Worm (Caenorhabditis elegans) whole organism, L1 larva: ENCODE measurements around the gene F22H10.6.
A peak's percentile ranks its signal among the peaks of the same experiment; 100 is the strongest.

Experiments used
- C16A3.4 ChIP-seq: fragments of 150-350 bp; optimal IDR thresholded peaks from 2 replicates; lab custom pipeline; 2014; ENCODE audit warnings: missing biosample characterization, missing genetic modification characterization
- C34B4.2 ChIP-seq: sonication (generic microtip); optimal IDR thresholded peaks from 2 replicates; lab custom pipeline; 2017; ENCODE audit warnings: mild to moderate bottlenecking, missing genetic modification characterization, missing compliant biosample characterization
- F16B12.6 ChIP-seq: fragments of 150-350 bp; optimal IDR thresholded peaks from 2 replicates; lab custom pipeline; 2014; ENCODE audit warnings: missing biosample characterization, missing genetic modification characterization
- Y116A8C.19 ChIP-seq: sonication (generic microtip); optimal IDR thresholded peaks from 2 replicates; lab custom pipeline; 2016; ENCODE audit warnings: missing compliant biosample characterization, missing genetic modification characterization, borderline replicate concordance
- aha-1 ChIP-seq: fragments of 150-350 bp; optimal IDR thresholded peaks from 2 replicates; lab custom pipeline; 2014; ENCODE audit warnings: missing biosample characterization, missing genetic modification characterization
- alr-1 ChIP-seq: fragments of 200-800 bp; sonication (Bioruptor generic); optimal IDR thresholded peaks from 2 replicates; lab custom pipeline; 2018; ENCODE audit warnings: borderline replicate concordance, mild to moderate bottlenecking, missing genetic modification characterization, missing compliant biosample characterization
- aly-2 ChIP-seq: fragments of 150-350 bp; optimal IDR thresholded peaks from 2 replicates; lab custom pipeline; 2014; ENCODE audit warnings: missing biosample characterization, missing genetic modification characterization
- blmp-1 ChIP-seq: fragments of 150-350 bp; optimal IDR thresholded peaks from 2 replicates; lab custom pipeline; 2014; ENCODE audit warnings: missing biosample characterization, missing genetic modification characterization
- ceh-8 ChIP-seq: fragments of 200-800 bp; sonication (Bioruptor generic); optimal IDR thresholded peaks from 2 replicates; lab custom pipeline; 2018; ENCODE audit warnings: mild to moderate bottlenecking, missing genetic modification characterization, moderate library complexity, missing compliant biosample characterization
- ceh-90 ChIP-seq: sonication (generic microtip); optimal IDR thresholded peaks from 2 replicates; lab custom pipeline; 2016; ENCODE audit warnings: missing genetic modification characterization, missing compliant biosample characterization
- dsc-1 ChIP-seq: sonication (generic microtip); optimal IDR thresholded peaks from 2 replicates; lab custom pipeline; 2016; ENCODE audit warnings: mild to moderate bottlenecking, missing genetic modification characterization, missing compliant biosample characterization
- efl-1 ChIP-seq, 4 experiments: fragments of 150-350 bp; optimal IDR thresholded peaks in 3 of 4; peaks in 1 of 4; 1 replicate in 1 of 4; 2 replicates in 3 of 4; lab custom pipeline; 2014; ENCODE audit warnings: missing biosample characterization in 2 of 4, missing genetic modification characterization in 2 of 4, missing genetic modification reagents in 2 of 4
- efl-3 ChIP-seq: fragments of 200-800 bp; sonication (Bioruptor generic); optimal IDR thresholded peaks from 2 replicates; lab custom pipeline; 2018; ENCODE audit warnings: mild to moderate bottlenecking, missing genetic modification characterization, missing compliant biosample characterization
- elt-2 ChIP-seq: sonication (generic microtip); optimal IDR thresholded peaks from 2 replicates; lab custom pipeline; 2016; ENCODE audit warnings: missing genetic modification characterization, mild to moderate bottlenecking, inconsistent platforms, missing compliant biosample characterization, missing genetic modification reagents
- irx-1 ChIP-seq: sonication (generic microtip); optimal IDR thresholded peaks from 2 replicates; lab custom pipeline; 2016; ENCODE audit warnings: missing genetic modification characterization, missing compliant biosample characterization
- isw-1 ChIP-seq: fragments of 200-800 bp; sonication (Bioruptor generic); IDR thresholded peaks from 2 replicates; pipeline ENCODE4 v1.3.6; 2022; ENCODE audit warnings: missing genetic modification characterization, missing compliant biosample characterization
- lin-14 ChIP-seq: fragments of 200-800 bp; sonication (Bioruptor generic); optimal IDR thresholded peaks from 2 replicates; lab custom pipeline; 2018; ENCODE audit warnings: mild to moderate bottlenecking, missing genetic modification characterization, moderate library complexity, missing compliant biosample characterization
- lin-15B ChIP-seq: fragments of 150-350 bp; sonication (generic microtip); optimal IDR thresholded peaks from 3 replicates; lab custom pipeline; 2014; ENCODE audit warnings: missing biosample characterization, missing genetic modification characterization
- lin-35 ChIP-seq, 2 experiments: fragments of 150-350 bp; optimal IDR thresholded peaks; 2 replicates each; lab custom pipeline; 2014; ENCODE audit warnings: missing biosample characterization in 2 of 2, missing genetic modification characterization in 2 of 2, missing genetic modification reagents in 2 of 2
- lsy-2 ChIP-seq, 2 experiments: fragments of 150-350 bp; optimal IDR thresholded peaks; 2 replicates each; lab custom pipeline; 2014; ENCODE audit warnings: missing biosample characterization in 2 of 2, missing genetic modification characterization in 2 of 2
- nhr-11 ChIP-seq: fragments of 150-350 bp; optimal IDR thresholded peaks from 2 replicates; lab custom pipeline; 2014; ENCODE audit warnings: missing biosample characterization, missing genetic modification characterization
- nhr-12 ChIP-seq: sonication (generic microtip); optimal IDR thresholded peaks from 2 replicates; lab custom pipeline; 2017; ENCODE audit warnings: missing biosample characterization, missing genetic modification characterization
- nhr-20 ChIP-seq: sonication (generic microtip); optimal IDR thresholded peaks from 2 replicates; lab custom pipeline; 2016; ENCODE audit warnings: mild to moderate bottlenecking, missing genetic modification characterization, missing compliant biosample characterization
- nhr-237 ChIP-seq: fragments of 150-350 bp; optimal IDR thresholded peaks from 2 replicates; lab custom pipeline; 2014; ENCODE audit warnings: missing biosample characterization, missing genetic modification characterization
- nhr-71 ChIP-seq: sonication (generic microtip); optimal IDR thresholded peaks from 2 replicates; lab custom pipeline; 2016; ENCODE audit warnings: mild to moderate bottlenecking, missing genetic modification characterization, moderate library complexity, missing compliant biosample characterization
- nhr-76 ChIP-seq: sonication (generic microtip); optimal IDR thresholded peaks from 2 replicates; lab custom pipeline; 2017; ENCODE audit warnings: missing biosample characterization, missing genetic modification characterization
- nhr-84 ChIP-seq: sonication (generic microtip); optimal IDR thresholded peaks from 2 replicates; lab custom pipeline; 2017; ENCODE audit warnings: missing biosample characterization, missing genetic modification characterization
- rnt-1 ChIP-seq: sonication (generic microtip); optimal IDR thresholded peaks from 2 replicates; lab custom pipeline; 2016; ENCODE audit warnings: mild to moderate bottlenecking, missing genetic modification characterization, moderate library complexity, missing compliant biosample characterization
- sptf-1 ChIP-seq: fragments of 150-350 bp; optimal IDR thresholded peaks from 2 replicates; lab custom pipeline; 2014; ENCODE audit warnings: missing biosample characterization, missing genetic modification characterization
- swsn-7 ChIP-seq: sonication (generic microtip); optimal IDR thresholded peaks from 2 replicates; lab custom pipeline; 2016; ENCODE audit warnings: missing genetic modification characterization, missing compliant biosample characterization
- unc-62 ChIP-seq: fragments of 150-350 bp; optimal IDR thresholded peaks from 2 replicates; lab custom pipeline; 2014; ENCODE audit warnings: missing biosample characterization, missing genetic modification reagents, missing genetic modification characterization
- vab-15 ChIP-seq: sonication (generic microtip); optimal IDR thresholded peaks from 2 replicates; lab custom pipeline; 2017; ENCODE audit warnings: missing genotype, mild to moderate bottlenecking, missing genetic modification characterization, missing compliant biosample characterization
- zag-1 ChIP-seq: fragments of 150-350 bp; optimal IDR thresholded peaks from 2 replicates; lab custom pipeline; 2014; ENCODE audit warnings: missing biosample characterization, missing genetic modification characterization
- ztf-4 ChIP-seq: fragments of 150-350 bp; optimal IDR thresholded peaks from 2 replicates; lab custom pipeline; 2014; ENCODE audit warnings: missing biosample characterization, missing genetic modification characterization

Gene F22H10.6

ce11 chrX:16679117-16679590, 12.0 kb downstream of the F22H10.6 start, which contains the start of gene F22H10.2:
TSS of gene F22H10.2 (plus strand) at chrX:16679540.
- TF ChIP-seq alr-1 (no peak), nhr-71 (tag; lab: Kevin White, UChicago) (peak; percentile 29), aha-1 (tag; lab: Kevin White, UChicago) (no peak), elt-2 (tag; lab: Kevin White, UChicago) (peak; percentile 6), lin-35 (GFP tag; optimal IDR thresholded peaks at IDR 0.05; lab: Kevin White, UChicago) (peak in 1 of 2 experiments; percentile 18)

- TF ChIP-seq blmp-1 (tag; lab: Kevin White, UChicago) (no peak), nhr-76 (no peak)
- TF ChIP-seq, all 84 proteins: peak for 0
Observed at ce11 chrX:16678097-16678496, 13.0 kb downstream of the F22H10.6 start.

- TF ChIP-seq nhr-84 (tag; lab: Kevin White, UChicago) (no peak), ztf-4 (tag; lab: Kevin White, UChicago) (no peak), ceh-90 (tag; lab: Kevin White, UChicago) (no peak), aha-1 (tag; lab: Kevin White, UChicago) (no peak), rnt-1 (tag; lab: Kevin White, UChicago) (no peak), Y116A8C.19 (no peak), nhr-12 (no peak), ceh-8 (no peak), efl-3 (GFP tag; lab: Kevin White, UChicago) (no peak), nhr-76 (no peak), elt-2 (tag; lab: Kevin White, UChicago) (peak; percentile 55), lin-35 (GFP tag; optimal IDR thresholded peaks at IDR 0.05; lab: Kevin White, UChicago) (peak in 1 of 2 experiments; percentile 37), sptf-1 (no peak), efl-1 (optimal IDR thresholded peaks at IDR 0.05; lab: Kevin White, UChicago) (no peak), efl-1 (GFP tag; optimal IDR thresholded peaks at IDR 0.05 in 1 of 2; lab: Kevin White, UChicago) (no peak), C34B4.2 (tag; lab: Kevin White, UChicago) (no peak), swsn-7 (tag; lab: Kevin White, UChicago) (no peak), C16A3.4 (tag; lab: Kevin White, UChicago) (no peak)
Observed at ce11 chrX:16677672-16678071, 13.5 kb downstream of the F22H10.6 start, which contains the start of gene F22H10.3. TSS of gene F22H10.3 (minus strand) at chrX:16677707.

ce11 chrX:16675712-16676111, 15.4 kb downstream of the F22H10.6 start:
- no peak for TF ChIP-seq lin-15B (tag; lab: Kevin White, UChicago)
- no peak for TF ChIP-seq vab-15
- no peak for TF ChIP-seq zag-1 (tag; lab: Kevin White, UChicago)
- no peak for TF ChIP-seq aly-2 (tag; lab: Kevin White, UChicago)
- TF ChIP-seq rnt-1 (tag; lab: Kevin White, UChicago) = no peak
- no peak for TF ChIP-seq nhr-237 (tag; lab: Kevin White, UChicago)
- no peak for TF ChIP-seq aha-1 (tag; lab: Kevin White, UChicago)
- TF ChIP-seq irx-1 (tag; lab: Kevin White, UChicago) = no peak
- no peak for TF ChIP-seq lin-14 (GFP tag; lab: Kevin White, UChicago)
- no peak for TF ChIP-seq sptf-1
- no peak for TF ChIP-seq nhr-71 (tag; lab: Kevin White, UChicago)
- no peak for TF ChIP-seq unc-62
- no peak for TF ChIP-seq dsc-1 (tag; lab: Kevin White, UChicago)
- TF ChIP-seq, all 84 proteins: peak for 0

DNA sequence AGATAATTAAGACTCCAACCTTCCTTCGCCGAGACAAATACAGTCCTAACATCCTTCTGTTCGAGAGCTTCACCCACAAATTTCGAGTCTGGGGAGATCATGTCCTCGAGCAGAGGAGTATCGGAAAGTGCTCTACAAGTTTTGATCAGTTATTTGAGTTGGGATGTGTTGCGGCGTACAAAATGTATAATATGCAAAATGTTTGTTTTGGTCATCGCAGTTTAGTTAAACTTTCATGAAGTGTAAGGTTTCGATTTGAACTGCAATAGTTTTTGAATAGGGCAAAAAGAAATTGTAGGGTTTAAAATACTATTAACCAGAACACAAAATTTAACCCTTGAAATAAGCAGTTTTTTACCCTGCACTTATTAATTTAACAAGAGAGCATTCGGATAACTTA, 16.5 kb downstream of the F22H10.6 start, which contains the start of gene tag-343:
TSS of gene tag-343 (minus strand) at position 101 of the 400 bp plus-strand sequence.
- TF ChIP-seq lsy-2 (tag; optimal IDR thresholded peaks at IDR 0.05; lab: Kevin White, UChicago) (no peak), Y116A8C.19 (no peak), lin-15B (tag; lab: Kevin White, UChicago) (no peak), isw-1 (no peak), F16B12.6 (no peak)

ce11 chrX:16672661-16673060, 18.5 kb downstream of the F22H10.6 start:
- TF ChIP-seq nhr-11 (tag; lab: Kevin White, UChicago) = no peak
- peak; percentile 40 for TF ChIP-seq elt-2 (tag; lab: Kevin White, UChicago)
- TF ChIP-seq lin-35 (GFP tag; optimal IDR thresholded peaks at IDR 0.05; lab: Kevin White, UChicago) = peak in 1 of 2 experiments; percentile 32
- peak; percentile 1 for TF ChIP-seq nhr-20 (tag; lab: Kevin White, UChicago)
